Worm (Caenorhabditis elegans) whole organism, L1 larva: ENCODE measurements around the gene gex-4.

Source experiments
- nhr-11 ChIP-seq: fragments of 150-350 bp; optimal IDR thresholded peaks from 2 replicates; lab custom pipeline; 2014; ENCODE audit warnings: missing biosample characterization, missing genetic modification characterization
- sptf-1 ChIP-seq: fragments of 150-350 bp; optimal IDR thresholded peaks from 2 replicates; lab custom pipeline; 2014; ENCODE audit warnings: missing biosample characterization, missing genetic modification characterization
- zag-1 ChIP-seq: fragments of 150-350 bp; optimal IDR thresholded peaks from 2 replicates; lab custom pipeline; 2014; ENCODE audit warnings: missing biosample characterization, missing genetic modification characterization

DNA sequence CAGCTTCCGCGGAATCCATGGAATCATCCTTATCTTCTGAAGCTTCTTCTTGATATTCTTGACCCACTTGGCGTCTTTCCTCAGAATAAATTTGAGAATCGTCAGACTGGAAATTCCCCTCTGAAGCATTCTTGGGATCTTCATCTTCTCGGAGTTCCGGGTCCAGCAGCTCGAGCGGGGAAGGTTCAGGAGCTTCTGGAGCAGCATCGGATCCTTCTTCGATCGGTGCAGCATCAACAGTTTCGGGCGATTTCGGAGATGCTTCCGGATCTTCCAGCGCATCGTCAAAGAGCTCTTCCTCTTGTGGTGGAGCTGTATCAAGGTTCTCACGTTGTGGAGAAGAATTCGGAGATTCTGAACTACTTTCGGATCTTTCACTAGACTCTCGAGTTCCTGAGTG, 10.9 kb downstream of the gex-4 start:
- TF ChIP-seq zag-1 (tag; lab: Kevin White, UChicago) (no peak), sptf-1 (no peak), nhr-11 (tag; lab: Kevin White, UChicago) (no peak)
